Worm (Caenorhabditis elegans) whole organism, dauer: ENCODE measurements around the gene tag-275.

Experiments used
- unc-62 ChIP-seq: sonication (generic microtip); optimal IDR thresholded peaks from 2 replicates; lab custom pipeline; 2017; ENCODE audit warnings: missing biosample characterization, missing genetic modification reagents, missing genetic modification characterization

Gene tag-275

ce11 chrX:6100395-6101099, 49.8 kb downstream of the tag-275 start:
- TF ChIP-seq unc-62 (GFP tag; lab: Kevin White, UChicago): no peak

- TF ChIP-seq unc-62 (GFP tag; lab: Kevin White, UChicago): no peak
These were observed 51.9 kb downstream of the tag-275 start for ce11 chrX:6098420-6098819.

ce11 chrX:6097551-6097950, 52.8 kb downstream of the tag-275 start, which contains the start of gene C15H9.4:
C15H9.4 (plus strand) TSS chrX:6097643.
- TF ChIP-seq unc-62 (GFP tag; lab: Kevin White, UChicago): no peak

- no peak for TF ChIP-seq unc-62 (GFP tag; lab: Kevin White, UChicago)
These were observed 57.3 kb downstream of the tag-275 start, which contains the start of gene C15H9.5 for ce11 chrX:6093046-6093445. C15H9.5 (plus strand) TSS chrX:6093300.

- TF ChIP-seq unc-62 (GFP tag; lab: Kevin White, UChicago): no peak
These were observed 57.8 kb downstream of the tag-275 start for ce11 chrX:6092533-6092932.
